Fruit fly (Drosophila melanogaster) whole organism, embryonic: ENCODE data around the gene CG7943.

Source experiments
- B-H2 ChIP-seq: fragments of 200-800 bp; sonication (Bioruptor generic); optimal IDR thresholded peaks from 2 replicates; lab custom pipeline; 2018; ENCODE audit warnings: missing biosample characterization, mild to moderate bottlenecking, missing genetic modification characterization
- CG10267 ChIP-seq: fragments of 200-800 bp; sonication (Bioruptor generic); optimal IDR thresholded peaks from 2 replicates; lab custom pipeline; 2018; ENCODE audit warnings: missing biosample characterization, mild to moderate bottlenecking, missing genetic modification characterization, moderate library complexity
- CG10366 ChIP-seq: fragments of 200-800 bp; sonication (Bioruptor generic); IDR thresholded peaks from 2 replicates; pipeline ENCODE4 v1.3.6; 2022; ENCODE audit warnings: missing biosample characterization, missing genetic modification characterization
- CG11456 ChIP-seq: fragments of 200-800 bp; sonication (Bioruptor generic); IDR thresholded peaks from 3 replicates; pipeline ENCODE4 v1.3.6; 2022; ENCODE audit warnings: missing biosample characterization, missing genetic modification characterization
- CG11504 ChIP-seq: fragments of 200-800 bp; sonication (Bioruptor generic); optimal IDR thresholded peaks from 3 replicates; lab custom pipeline; 2019; ENCODE audit warnings: missing biosample characterization, mild to moderate bottlenecking, missing genetic modification characterization, moderate library complexity
- CG13287 ChIP-seq: fragments of 200-800 bp; sonication (Bioruptor generic); IDR thresholded peaks from 2 replicates; pipeline ENCODE4 v1.3.6; 2022; ENCODE audit warnings: missing biosample characterization, missing genetic modification characterization; ENCODE audit not compliant: partially characterized antibody
- CG13894 ChIP-seq: fragments of 200-800 bp; sonication (Bioruptor generic); optimal IDR thresholded peaks from 3 replicates; lab custom pipeline; 2018; ENCODE audit warnings: missing biosample characterization, mild to moderate bottlenecking, missing genetic modification characterization, moderate library complexity
- CG14050 ChIP-seq: fragments of 200-800 bp; sonication (Bioruptor generic); IDR thresholded peaks from 3 replicates; pipeline ENCODE4 v1.3.6; 2022; ENCODE audit warnings: missing biosample characterization, missing genetic modification characterization
- CG14965 ChIP-seq: fragments of 200-800 bp; sonication (Bioruptor generic); optimal IDR thresholded peaks from 2 replicates; lab custom pipeline; 2016; ENCODE audit warnings: missing biosample characterization, missing genetic modification characterization, borderline replicate concordance
- CG15073 ChIP-seq: fragments of 200-800 bp; sonication (Bioruptor generic); optimal IDR thresholded peaks from 2 replicates; lab custom pipeline; 2016; ENCODE audit warnings: missing biosample characterization, missing genetic modification characterization
- CG17385 ChIP-seq: fragments of 200-800 bp; sonication (Bioruptor generic); optimal IDR thresholded peaks from 3 replicates; lab custom pipeline; 2018; ENCODE audit warnings: missing biosample characterization, mild to moderate bottlenecking, missing genetic modification characterization
- CG2712 ChIP-seq: fragments of 200-800 bp; optimal IDR thresholded peaks from 3 replicates; lab custom pipeline; 2019; ENCODE audit warnings: missing biosample characterization, mild to moderate bottlenecking, missing genetic modification characterization, moderate library complexity
- CG32767 ChIP-seq: fragments of 200-800 bp; sonication (Bioruptor generic); IDR thresholded peaks from 2 replicates; pipeline ENCODE4 v1.3.6; 2022; ENCODE audit warnings: missing biosample characterization, missing genetic modification characterization
- CG3995 ChIP-seq: fragments of 200-800 bp; sonication (Bioruptor generic); optimal IDR thresholded peaks from 3 replicates; lab custom pipeline; 2016; ENCODE audit warnings: missing biosample characterization, missing genetic modification characterization
- CG4707 ChIP-seq: fragments of 200-800 bp; sonication (Bioruptor generic); optimal IDR thresholded peaks from 2 replicates; lab custom pipeline; 2018; ENCODE audit warnings: missing biosample characterization, mild to moderate bottlenecking, missing genetic modification characterization, moderate library complexity
- CG8388 ChIP-seq: fragments of 200-800 bp; sonication (Bioruptor generic); optimal IDR thresholded peaks from 2 replicates; lab custom pipeline; 2019; ENCODE audit warnings: missing biosample characterization, mild to moderate bottlenecking, missing genetic modification characterization, moderate library complexity
- CG9727 ChIP-seq: fragments of 200-800 bp; sonication (Bioruptor generic); optimal IDR thresholded peaks from 3 replicates; lab custom pipeline; 2017; ENCODE audit warnings: missing biosample characterization, mild to moderate bottlenecking, missing genetic modification characterization
- CG9876 ChIP-seq: fragments of 200-800 bp; sonication (Bioruptor generic); optimal IDR thresholded peaks from 2 replicates; lab custom pipeline; 2016; ENCODE audit warnings: missing biosample characterization, missing genetic modification characterization
- Chrac-16 ChIP-seq: fragments of 200-800 bp; sonication (Bioruptor generic); optimal IDR thresholded peaks from 3 replicates; lab custom pipeline; 2016; ENCODE audit warnings: missing biosample characterization, missing genetic modification characterization
- Dek ChIP-seq: fragments of 200-800 bp; sonication (Bioruptor generic); optimal IDR thresholded peaks from 3 replicates; lab custom pipeline; 2019; ENCODE audit warnings: missing biosample characterization, mild to moderate bottlenecking, missing genetic modification characterization, moderate library complexity
- E2f2 ChIP-seq: fragments of 200-800 bp; sonication (Bioruptor generic); IDR thresholded peaks from 2 replicates; pipeline ENCODE4 v1.3.6; 2022; ENCODE audit warnings: missing biosample characterization, missing genetic modification characterization
- Gug ChIP-seq: fragments of 200-800 bp; sonication (Bioruptor generic); IDR thresholded peaks from 4 replicates; pipeline ENCODE4 v1.3.6; 2022; ENCODE audit warnings: missing biosample characterization, missing genetic modification characterization
- HHEX ChIP-seq: fragments of 200-800 bp; sonication (Bioruptor generic); optimal IDR thresholded peaks from 3 replicates; lab custom pipeline; 2017; ENCODE audit warnings: missing biosample characterization, mild to moderate bottlenecking, missing genetic modification characterization, missing genetic modification reagents
- Hmx ChIP-seq: fragments of 200-800 bp; sonication (Bioruptor generic); optimal IDR thresholded peaks from 2 replicates; lab custom pipeline; 2016; ENCODE audit warnings: missing biosample characterization, missing genetic modification characterization
- Hr51 ChIP-seq, 2 experiments: fragments of 200-800 bp; sonication (Bioruptor generic); optimal IDR thresholded peaks; 2 replicates in 1 of 2; 3 replicates in 1 of 2; lab custom pipeline; 2016 to 2018; ENCODE audit warnings: missing biosample characterization in 2 of 2, missing genetic modification characterization in 2 of 2, mild to moderate bottlenecking in 1 of 2, moderate library complexity in 1 of 2
- MTF-1 ChIP-seq: fragments of 200-800 bp; sonication (Bioruptor generic); optimal IDR thresholded peaks from 2 replicates; lab custom pipeline; 2018; ENCODE audit warnings: missing biosample characterization, mild to moderate bottlenecking, missing genetic modification characterization, borderline replicate concordance
- Meics ChIP-seq: fragments of 200-800 bp; sonication (Bioruptor generic); optimal IDR thresholded peaks from 2 replicates; lab custom pipeline; 2017; ENCODE audit warnings: missing biosample characterization, mild to moderate bottlenecking, missing genetic modification characterization
- Rx ChIP-seq: fragments of 200-800 bp; sonication (Bioruptor generic); IDR thresholded peaks from 2 replicates; pipeline ENCODE4 v1.3.6; 2022; ENCODE audit warnings: missing biosample characterization, missing genetic modification characterization
- Sox100B ChIP-seq: fragments of 200-800 bp; sonication (Bioruptor generic); optimal IDR thresholded peaks from 3 replicates; lab custom pipeline; 2018; ENCODE audit warnings: missing biosample characterization, mild to moderate bottlenecking, missing genetic modification characterization
- Tbp ChIP-seq: fragments of >200 bp; optimal IDR thresholded peaks from 2 replicates; lab custom pipeline; 2018; ENCODE audit warnings: missing biosample characterization, missing genetic modification characterization
- YL-1 ChIP-seq: fragments of 200-800 bp; sonication (Bioruptor generic); optimal IDR thresholded peaks from 3 replicates; lab custom pipeline; 2017; ENCODE audit warnings: missing biosample characterization, mild to moderate bottlenecking, missing genetic modification characterization
- dmrt99B ChIP-seq: fragments of 200-800 bp; sonication (Bioruptor generic); optimal IDR thresholded peaks from 2 replicates; lab custom pipeline; 2018; ENCODE audit warnings: missing biosample characterization, mild to moderate bottlenecking, missing genetic modification characterization, moderate library complexity
- dpn ChIP-seq, 2 experiments: fragments of 200-800 bp; sonication (Bioruptor generic); optimal IDR thresholded peaks; 3 replicates each; lab custom pipeline; 2016; ENCODE audit warnings: missing biosample characterization in 2 of 2, missing genetic modification characterization in 2 of 2
- eve ChIP-seq, 2 experiments: fragments of >200 bp; optimal IDR thresholded peaks; 2 replicates each; lab custom pipeline; 2017; ENCODE audit warnings: missing biosample characterization in 2 of 2, missing genetic modification characterization in 2 of 2
- gce ChIP-seq: fragments of 200-800 bp; sonication (Bioruptor generic); IDR thresholded peaks from 3 replicates; pipeline ENCODE4 v1.3.6; 2022; ENCODE audit warnings: missing biosample characterization, missing genetic modification characterization
- gsb-n ChIP-seq: fragments of 200-800 bp; sonication (Bioruptor generic); optimal IDR thresholded peaks from 3 replicates; lab custom pipeline; 2018; ENCODE audit warnings: missing biosample characterization, mild to moderate bottlenecking, missing genetic modification characterization
- h ChIP-seq: fragments of >200 bp; optimal IDR thresholded peaks from 2 replicates; lab custom pipeline; 2017
- her ChIP-seq: fragments of 200-800 bp; sonication (Bioruptor generic); optimal IDR thresholded peaks from 2 replicates; lab custom pipeline; 2016; ENCODE audit warnings: missing biosample characterization, missing genetic modification characterization
- klu ChIP-seq: fragments of 200-800 bp; sonication (Bioruptor generic); IDR thresholded peaks from 2 replicates; pipeline ENCODE4 v1.3.6; 2022; ENCODE audit warnings: missing biosample characterization, missing genetic modification characterization
- lab ChIP-seq: fragments of 200-800 bp; sonication (Bioruptor generic); optimal IDR thresholded peaks from 3 replicates; lab custom pipeline; 2017; ENCODE audit warnings: missing biosample characterization, missing genetic modification characterization, mild to moderate bottlenecking, moderate library complexity, missing genetic modification reagents
- nerfin-1 ChIP-seq: fragments of 200-800 bp; sonication (Bioruptor generic); optimal IDR thresholded peaks from 3 replicates; lab custom pipeline; 2019; ENCODE audit warnings: missing biosample characterization, mild to moderate bottlenecking, missing genetic modification characterization, moderate library complexity
- pan ChIP-seq, 4 experiments: fragments of >200 bp in 3 of 4; fragments of 200-800 bp in 1 of 4; sonication (Bioruptor generic) in 1 of 4; optimal IDR thresholded peaks in 3 of 4; IDR thresholded peaks in 1 of 4; 2 replicates each; pipeline versions ENCODE4 v1.3.6 to Lab custom; 2017 to 2022; ENCODE audit warnings: missing biosample characterization in 2 of 4, missing genetic modification characterization in 2 of 4, mixed read lengths in 1 of 4
- pho ChIP-seq: fragments of 200-800 bp; sonication (Bioruptor generic); optimal IDR thresholded peaks from 2 replicates; lab custom pipeline; 2016; ENCODE audit warnings: missing biosample characterization, missing genetic modification characterization
- pum ChIP-seq: fragments of 200-800 bp; sonication (Bioruptor generic); optimal IDR thresholded peaks from 2 replicates; lab custom pipeline; 2016; ENCODE audit warnings: missing biosample characterization, missing genetic modification characterization
- sisA ChIP-seq: fragments of 200-800 bp; sonication (Bioruptor generic); IDR thresholded peaks from 2 replicates; pipeline ENCODE4 v1.3.6; 2022; ENCODE audit warnings: missing biosample characterization, missing genetic modification characterization
- sob ChIP-seq: fragments of 200-800 bp; sonication (Bioruptor generic); IDR thresholded peaks from 2 replicates; pipeline ENCODE4 v1.3.6; 2022; ENCODE audit warnings: missing biosample characterization, missing genetic modification characterization
- stc ChIP-seq: fragments of 200-800 bp; sonication (Bioruptor generic); IDR thresholded peaks from 2 replicates; pipeline ENCODE4 v1.3.6; 2022; ENCODE audit warnings: missing biosample characterization, missing genetic modification characterization
- vvl ChIP-seq: fragments of 200-800 bp; sonication (Bioruptor generic); IDR thresholded peaks from 2 replicates; pipeline ENCODE4 v1.3.6; 2022; ENCODE audit warnings: missing biosample characterization, missing genetic modification characterization
- wek ChIP-seq: fragments of 200-800 bp; sonication (Bioruptor generic); optimal IDR thresholded peaks from 3 replicates; lab custom pipeline; 2018; ENCODE audit warnings: missing biosample characterization, mild to moderate bottlenecking, missing genetic modification characterization, moderate library complexity

Gene CG7943

DNA sequence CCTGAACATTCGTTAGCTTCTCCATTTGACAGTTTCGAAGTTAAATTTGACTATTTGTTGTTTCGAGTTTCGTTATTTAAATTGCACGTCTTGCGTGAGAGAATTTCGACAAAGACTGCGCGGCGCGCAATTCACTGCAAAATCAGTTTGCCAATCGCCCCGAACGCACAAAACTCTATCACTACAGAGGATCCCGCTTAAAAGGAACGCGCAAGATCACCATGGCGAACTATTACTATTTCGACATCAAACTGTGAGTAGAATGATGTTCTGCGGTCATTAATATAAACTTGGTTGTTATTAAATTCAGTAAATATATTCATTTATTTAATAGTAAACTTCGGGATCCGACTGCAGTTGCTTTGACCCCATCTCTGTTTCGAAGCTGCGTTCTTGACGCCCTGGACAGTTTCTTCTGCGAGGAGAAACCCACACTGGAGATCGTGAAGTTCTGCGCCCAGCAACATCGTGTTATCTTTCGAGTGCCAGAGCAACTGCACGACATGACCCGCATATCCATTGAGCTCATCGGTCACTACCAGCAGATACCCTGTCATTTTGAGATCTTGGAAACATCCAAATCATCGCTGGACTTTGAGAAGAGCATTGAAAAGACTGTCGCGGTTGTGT lies 9.8 kb downstream of the CG7943 start, which contains the start of the genes Rpp14b and spn-A (continued):
- TF ChIP-seq her (GFP tag; lab: Kevin White, UChicago) (no peak), vvl (GFP tag; lab: Robert Waterston, UW) (peak; percentile 48; the same call in 1 of the 2 replicates), pum (no peak), Hmx (GFP tag; lab: Kevin White, UChicago) (no peak), nerfin-1 (no peak), CG17385 (peak; percentile 3), Sox100B (GFP tag; lab: Kevin White, UChicago) (no peak), sisA (GFP tag; lab: Robert Waterston, UW) (peak; percentile 25; the same call in 1 of the 2 replicates), CG13287 (GFP tag; lab: Robert Waterston, UW) (no peak), dmrt99B (tag; lab: Kevin White, UChicago) (no peak), CG3995 (GFP tag; lab: Kevin White, UChicago) (peak; percentile 1), Meics (peak; percentile 30), CG8388 (GFP tag; lab: Kevin White, UChicago) (peak; percentile 8), CG14050 (GFP tag; lab: Robert Waterston, UW) (no peak), Chrac-16 (GFP tag; lab: Kevin White, UChicago) (peak; percentile 7), Gug (peak; percentile 53; the same call in 2 of the 4 replicates), stc (GFP tag; lab: Robert Waterston, UW) (0 out of 2 replicates have a peak, but pooled peaks have one; percentile 24), CG10366 (GFP tag; lab: Robert Waterston, UW) (peak; percentile 43; the same call in 1 of the 2 replicates), gsb-n (no peak), pho (GFP tag; lab: Kevin White, UChicago) (no peak), dpn (GFP tag; optimal IDR thresholded peaks at IDR 0.05; lab: Kevin White, UChicago) (no peak), sob (GFP tag; lab: Robert Waterston, UW) (peak; percentile 26; the same call in 1 of the 2 replicates), Tbp (no peak), HHEX (no peak), Hr51 (GFP tag; optimal IDR thresholded peaks at IDR 0.05; lab: Kevin White, UChicago) (peak in 1 of 2 experiments; percentile 4), eve (GFP tag; optimal IDR thresholded peaks at IDR 0.05; lab: Kevin White, UChicago) (no peak), pan (optimal IDR thresholded peaks at IDR 0.05; lab: Kevin White, UChicago) (no peak), pan (GFP tag; optimal IDR thresholded peaks at IDR 0.05 in 1 of 2, IDR thresholded peaks at IDR 0.05 in 1 of 2) (no peak), wek (GFP tag; lab: Kevin White, UChicago) (no peak), CG14965 (no peak), Dek (tag; lab: Kevin White, UChicago) (peak; percentile 17), E2f2 (peak; percentile 56), gce (GFP tag; lab: Robert Waterston, UW) (no peak), h (no peak), CG9876 (GFP tag; lab: Kevin White, UChicago) (no peak), MTF-1 (GFP tag; lab: Kevin White, UChicago) (no peak), CG32767 (GFP tag; lab: Robert Waterston, UW) (no peak), klu (0 out of 2 replicates have a peak, but pooled peaks have one; percentile 21), CG9727 (no peak), CG2712 (tag; lab: Kevin White, UChicago) (no peak), CG4707 (GFP tag; lab: Kevin White, UChicago) (no peak), CG15073 (GFP tag; lab: Kevin White, UChicago) (no peak), CG13894 (no peak), YL-1 (GFP tag; lab: Kevin White, UChicago) (peak; percentile 43), lab (GFP tag; lab: Kevin White, UChicago) (no peak), CG11504 (no peak), Rx (GFP tag; lab: Robert Waterston, UW) (no peak), B-H2 (GFP tag; lab: Kevin White, UChicago) (peak; percentile 46), CG10267 (tag; lab: Kevin White, UChicago) (no peak), CG11456 (GFP tag; lab: Robert Waterston, UW) (peak; percentile 63; the same call in 1 of the 3 replicates)
